Worm (Caenorhabditis elegans) whole organism, early embryonic: ENCODE results near the gene cpr-9.

Source experiments
- B0310.2 ChIP-seq: sonication (generic microtip); optimal IDR thresholded peaks from 2 replicates; lab custom pipeline; 2016; ENCODE audit warnings: mild to moderate bottlenecking, missing genetic modification characterization, missing compliant biosample characterization
- F13C5.2 ChIP-seq: sonication (generic microtip); optimal IDR thresholded peaks from 2 replicates; lab custom pipeline; 2017; ENCODE audit warnings: mild to moderate bottlenecking, missing genetic modification characterization, inconsistent platforms, missing compliant biosample characterization
- aly-1 ChIP-seq: sonication (generic microtip); optimal IDR thresholded peaks from 2 replicates; lab custom pipeline; 2016; ENCODE audit warnings: missing genetic modification characterization, missing compliant biosample characterization
- ama-1 ChIP-seq: fragments of 150-350 bp; optimal IDR thresholded peaks from 2 replicates; lab custom pipeline; 2014
- hmbx-1 ChIP-seq: sonication (generic microtip); optimal IDR thresholded peaks from 2 replicates; lab custom pipeline; 2016; ENCODE audit warnings: mild to moderate bottlenecking, missing genetic modification characterization, missing compliant biosample characterization
- hnd-1 ChIP-seq: sonication (generic microtip); optimal IDR thresholded peaks from 2 replicates; lab custom pipeline; 2016; ENCODE audit warnings: missing genetic modification characterization, missing compliant biosample characterization
- tbx-11 ChIP-seq: fragments of 200-800 bp; sonication (Bioruptor generic); IDR thresholded peaks from 2 replicates; pipeline ENCODE4 v1.3.6; 2022; ENCODE audit warnings: missing genetic modification characterization, missing compliant biosample characterization
- tra-4 ChIP-seq: sonication (generic microtip); optimal IDR thresholded peaks from 2 replicates; lab custom pipeline; 2017; ENCODE audit warnings: missing genetic modification characterization, missing compliant biosample characterization

DNA sequence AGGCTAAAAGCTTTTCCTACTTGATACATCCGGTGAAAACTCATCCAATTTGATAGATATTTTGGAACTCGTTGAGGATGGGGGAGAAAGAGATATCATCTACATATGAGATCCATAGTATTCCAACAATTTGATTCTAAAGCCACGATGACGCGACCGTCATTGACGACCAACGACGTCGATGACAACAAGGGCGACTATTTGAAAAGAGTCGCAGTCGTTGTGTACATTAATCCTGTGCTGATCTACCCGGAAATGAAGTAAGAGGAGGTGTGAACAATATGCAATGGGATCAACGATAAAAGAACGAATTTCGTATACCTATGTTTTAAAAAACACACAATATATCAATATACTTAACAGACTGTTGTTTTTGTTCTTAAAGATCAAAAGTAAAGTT is 25.3 kb downstream of the cpr-9 start:
- TF ChIP-seq tbx-11 (GFP tag; lab: Robert Waterston, UW) (no peak), ama-1 (lab: Kevin White, UChicago) (no peak), hnd-1 (no peak), tra-4 (tag; lab: Kevin White, UChicago) (no peak), F13C5.2 (tag; lab: Kevin White, UChicago) (no peak), hmbx-1 (no peak), B0310.2 (tag; lab: Kevin White, UChicago) (no peak), aly-1 (tag; lab: Kevin White, UChicago) (no peak)
